Fruit fly (Drosophila melanogaster) whole organism, embryonic: ENCODE measurements around the gene CG16903.

Experiments
- Awh ChIP-seq: fragments of 200-800 bp; sonication (Bioruptor generic); IDR thresholded peaks from 2 replicates; pipeline ENCODE4, ENCODE4 v1.3.6; 2022; ENCODE audit warnings: missing biosample characterization, missing genetic modification characterization
- CG10267 ChIP-seq: fragments of 200-800 bp; sonication (Bioruptor generic); optimal IDR thresholded peaks from 2 replicates; lab custom pipeline; 2018; ENCODE audit warnings: missing biosample characterization, mild to moderate bottlenecking, missing genetic modification characterization, moderate library complexity
- CG11398 ChIP-seq: fragments of 200-800 bp; sonication (Bioruptor generic); optimal IDR thresholded peaks from 2 replicates; lab custom pipeline; 2016; ENCODE audit warnings: missing biosample characterization, missing genetic modification characterization
- CG11504 ChIP-seq: fragments of 200-800 bp; sonication (Bioruptor generic); optimal IDR thresholded peaks from 3 replicates; lab custom pipeline; 2019; ENCODE audit warnings: missing biosample characterization, mild to moderate bottlenecking, missing genetic modification characterization, moderate library complexity
- CG12104 ChIP-seq: fragments of 200-800 bp; sonication (Bioruptor generic); optimal IDR thresholded peaks from 3 replicates; lab custom pipeline; 2016; ENCODE audit warnings: missing biosample characterization, missing genetic modification characterization
- CG1602 ChIP-seq: fragments of 200-800 bp; sonication (Bioruptor generic); optimal IDR thresholded peaks from 3 replicates; lab custom pipeline; 2016; ENCODE audit warnings: missing biosample characterization, missing genetic modification characterization
- CG16813 ChIP-seq: fragments of 200-800 bp; sonication (Bioruptor generic); IDR thresholded peaks from 3 replicates; pipeline ENCODE4 v1.3.6; 2022; ENCODE audit warnings: missing biosample characterization, missing genetic modification characterization; ENCODE audit not compliant: partially characterized antibody
- CG16863 ChIP-seq: fragments of 200-800 bp; sonication (Bioruptor generic); optimal IDR thresholded peaks from 3 replicates; lab custom pipeline; 2016; ENCODE audit warnings: missing biosample characterization, missing genetic modification characterization
- CG17385 ChIP-seq: fragments of 200-800 bp; sonication (Bioruptor generic); optimal IDR thresholded peaks from 3 replicates; lab custom pipeline; 2018; ENCODE audit warnings: missing biosample characterization, mild to moderate bottlenecking, missing genetic modification characterization
- CG1792 ChIP-seq: fragments of 200-800 bp; sonication (Bioruptor generic); optimal IDR thresholded peaks from 2 replicates; lab custom pipeline; 2016; ENCODE audit warnings: missing biosample characterization, missing genetic modification characterization
- CG34422 ChIP-seq: fragments of 200-800 bp; sonication (Bioruptor generic); IDR thresholded peaks from 3 replicates; pipeline ENCODE4 v1.3.6; 2022; ENCODE audit warnings: missing biosample characterization, missing genetic modification characterization
- CG3726 ChIP-seq: fragments of 200-800 bp; sonication (Bioruptor generic); IDR thresholded peaks from 3 replicates; pipeline ENCODE4, ENCODE4 v1.3.6; 2022; ENCODE audit warnings: missing biosample characterization, missing genetic modification characterization
- CG3847 ChIP-seq: fragments of 200-800 bp; sonication (Bioruptor generic); IDR thresholded peaks from 2 replicates; pipeline ENCODE4 v1.3.6; 2022; ENCODE audit warnings: missing biosample characterization, missing genetic modification characterization
- CG3995 ChIP-seq: fragments of 200-800 bp; sonication (Bioruptor generic); optimal IDR thresholded peaks from 3 replicates; lab custom pipeline; 2016; ENCODE audit warnings: missing biosample characterization, missing genetic modification characterization
- CG42726 ChIP-seq: fragments of 200-800 bp; sonication (Bioruptor generic); IDR thresholded peaks from 2 replicates; pipeline ENCODE4 v1.3.6; 2022; ENCODE audit warnings: missing biosample characterization, missing genetic modification characterization; ENCODE audit not compliant: partially characterized antibody
- CG5245 ChIP-seq: fragments of 200-800 bp; sonication (Bioruptor generic); optimal IDR thresholded peaks from 3 replicates; lab custom pipeline; 2016; ENCODE audit warnings: missing biosample characterization, missing genetic modification characterization
- CG6254 ChIP-seq: fragments of 200-800 bp; sonication (Bioruptor generic); optimal IDR thresholded peaks from 3 replicates; lab custom pipeline; 2017; ENCODE audit warnings: mild to moderate bottlenecking, missing biosample characterization, missing genetic modification reagents, missing genetic modification characterization
- CG6791 ChIP-seq: fragments of 200-800 bp; sonication (Bioruptor generic); IDR thresholded peaks from 3 replicates; pipeline ENCODE4 v1.3.6; 2022; ENCODE audit warnings: missing biosample characterization, missing genetic modification characterization; ENCODE audit not compliant: partially characterized antibody
- CG7987 ChIP-seq: fragments of 200-800 bp; sonication (Bioruptor generic); optimal IDR thresholded peaks from 2 replicates; lab custom pipeline; 2018; ENCODE audit warnings: missing biosample characterization, mild to moderate bottlenecking, missing genetic modification characterization, moderate library complexity
- Deaf1 ChIP-seq: fragments of 200-800 bp; optimal IDR thresholded peaks from 3 replicates; lab custom pipeline; 2019; ENCODE audit warnings: missing biosample characterization, mild to moderate bottlenecking, missing genetic modification characterization, moderate library complexity
- Dek ChIP-seq: fragments of 200-800 bp; sonication (Bioruptor generic); optimal IDR thresholded peaks from 3 replicates; lab custom pipeline; 2019; ENCODE audit warnings: missing biosample characterization, mild to moderate bottlenecking, missing genetic modification characterization, moderate library complexity
- Fer3 ChIP-seq: fragments of 200-800 bp; sonication (Bioruptor generic); optimal IDR thresholded peaks from 2 replicates; lab custom pipeline; 2018; ENCODE audit warnings: missing biosample characterization, mild to moderate bottlenecking, missing genetic modification characterization, moderate library complexity
- Hr51 ChIP-seq, 2 experiments: fragments of 200-800 bp; sonication (Bioruptor generic); optimal IDR thresholded peaks; 2 replicates in 1 of 2; 3 replicates in 1 of 2; lab custom pipeline; 2016 to 2018; ENCODE audit warnings: missing biosample characterization in 2 of 2, missing genetic modification characterization in 2 of 2, mild to moderate bottlenecking in 1 of 2, moderate library complexity in 1 of 2
- Lhr ChIP-seq: fragments of 200-800 bp; sonication (Bioruptor generic); optimal IDR thresholded peaks from 3 replicates; lab custom pipeline; 2017; ENCODE audit warnings: mild to moderate bottlenecking, missing biosample characterization, missing genetic modification reagents, missing genetic modification characterization
- Lim3 ChIP-seq: fragments of 200-800 bp; sonication (Bioruptor generic); IDR thresholded peaks from 2 replicates; pipeline ENCODE4 v1.3.6; 2022; ENCODE audit warnings: missing biosample characterization, missing genetic modification characterization
- Max ChIP-seq: fragments of 200-800 bp; sonication (Bioruptor generic); optimal IDR thresholded peaks from 2 replicates; lab custom pipeline; 2016; ENCODE audit warnings: missing biosample characterization, mild to moderate bottlenecking, missing genetic modification characterization
- Nf-YA ChIP-seq: fragments of 200-800 bp; sonication (Bioruptor generic); IDR thresholded peaks from 2 replicates; pipeline ENCODE4 v1.3.6; 2022; ENCODE audit warnings: missing biosample characterization, missing genetic modification characterization
- Ptx1 ChIP-seq: fragments of 200-800 bp; sonication (Bioruptor generic); IDR thresholded peaks from 2 replicates; pipeline ENCODE4 v1.3.6; 2022; ENCODE audit warnings: missing biosample characterization, missing genetic modification characterization
- Ravus ChIP-seq: fragments of 200-800 bp; sonication (Bioruptor generic); IDR thresholded peaks from 2 replicates; pipeline ENCODE4 v1.3.6; 2022; ENCODE audit warnings: missing biosample characterization, missing genetic modification characterization
- Scr ChIP-seq: fragments of 200-800 bp; sonication (Bioruptor generic); IDR thresholded peaks from 2 replicates; pipeline ENCODE4 v1.3.6; 2022; ENCODE audit warnings: missing biosample characterization, missing genetic modification characterization; ENCODE audit not compliant: partially characterized antibody
- Six4 ChIP-seq: fragments of 200-800 bp; sonication (Bioruptor generic); optimal IDR thresholded peaks from 2 replicates; lab custom pipeline; 2016; ENCODE audit warnings: missing biosample characterization, missing genetic modification characterization
- Sox102F ChIP-seq: fragments of 200-800 bp; sonication (Bioruptor generic); optimal IDR thresholded peaks from 2 replicates; lab custom pipeline; 2018; ENCODE audit warnings: missing biosample characterization, mild to moderate bottlenecking, missing genetic modification characterization, moderate library complexity
- Ssrp ChIP-seq: fragments of 200-800 bp; sonication (Bioruptor generic); optimal IDR thresholded peaks from 2 replicates; lab custom pipeline; 2018; ENCODE audit warnings: missing biosample characterization, mild to moderate bottlenecking, missing genetic modification characterization, moderate library complexity
- Tbp ChIP-seq: fragments of >200 bp; optimal IDR thresholded peaks from 2 replicates; lab custom pipeline; 2018; ENCODE audit warnings: missing biosample characterization, missing genetic modification characterization
- Xrp1 ChIP-seq: fragments of 200-800 bp; sonication (Bioruptor generic); IDR thresholded peaks from 2 replicates; pipeline ENCODE4 v1.3.6; 2022; ENCODE audit warnings: missing biosample characterization, missing genetic modification characterization
- ab ChIP-seq: fragments of 200-800 bp; sonication (Bioruptor generic); optimal IDR thresholded peaks from 2 replicates; lab custom pipeline; 2016; ENCODE audit warnings: missing biosample characterization, missing genetic modification characterization
- ash1 ChIP-seq: fragments of 200-800 bp; sonication (Bioruptor generic); optimal IDR thresholded peaks from 2 replicates; lab custom pipeline; 2018; ENCODE audit warnings: missing biosample characterization, mild to moderate bottlenecking, missing genetic modification characterization
- bab2 ChIP-seq: fragments of 200-800 bp; sonication (Bioruptor generic); optimal IDR thresholded peaks from 2 replicates; lab custom pipeline; 2016; ENCODE audit warnings: missing biosample characterization, missing genetic modification characterization
- crc ChIP-seq: fragments of 200-800 bp; sonication (Bioruptor generic); optimal IDR thresholded peaks from 2 replicates; lab custom pipeline; 2016; ENCODE audit warnings: missing biosample characterization, missing genetic modification characterization
- dan ChIP-seq: fragments of 200-800 bp; sonication (Bioruptor generic); IDR thresholded peaks from 2 replicates; pipeline ENCODE4 v1.3.6; 2022; ENCODE audit warnings: missing biosample characterization, missing genetic modification characterization
- gcm ChIP-seq: fragments of 200-800 bp; sonication (Bioruptor generic); optimal IDR thresholded peaks from 2 replicates; lab custom pipeline; 2019; ENCODE audit warnings: missing biosample characterization, mild to moderate bottlenecking, missing genetic modification characterization, moderate library complexity
- gsb ChIP-seq: fragments of 200-800 bp; sonication (Bioruptor generic); IDR thresholded peaks from 2 replicates; pipeline ENCODE4 v1.3.6; 2022; ENCODE audit warnings: missing biosample characterization, missing genetic modification characterization
- ken ChIP-seq: fragments of 200-800 bp; sonication (Bioruptor generic); IDR thresholded peaks from 3 replicates; pipeline ENCODE4 v1.3.6; 2022; ENCODE audit warnings: missing biosample characterization, missing genetic modification characterization
- pnt ChIP-seq: fragments of 200-800 bp; sonication (Bioruptor generic); optimal IDR thresholded peaks from 3 replicates; lab custom pipeline; 2016; ENCODE audit warnings: missing biosample characterization, missing genetic modification characterization
- schlank ChIP-seq: fragments of 200-800 bp; sonication (Bioruptor generic); optimal IDR thresholded peaks from 2 replicates; lab custom pipeline; 2018; ENCODE audit warnings: missing biosample characterization, mild to moderate bottlenecking, missing genetic modification characterization
- tin ChIP-seq: fragments of 200-800 bp; sonication (Bioruptor generic); optimal IDR thresholded peaks from 3 replicates; lab custom pipeline; 2016; ENCODE audit warnings: missing biosample characterization, missing genetic modification characterization
- tll ChIP-seq, 2 experiments: fragments of 200-800 bp in 1 of 2; fragments of >200 bp in 1 of 2; sonication (Bioruptor generic) in 1 of 2; optimal IDR thresholded peaks; 2 replicates each; lab custom pipeline; 2017 to 2019; ENCODE audit warnings: missing biosample characterization in 2 of 2, missing genetic modification characterization in 2 of 2, mild to moderate bottlenecking in 1 of 2, moderate library complexity in 1 of 2
- tx ChIP-seq: fragments of 200-800 bp; sonication (Bioruptor generic); optimal IDR thresholded peaks from 2 replicates; lab custom pipeline; 2016; ENCODE audit warnings: missing biosample characterization, missing genetic modification characterization
- zfh2 ChIP-seq: fragments of 200-800 bp; sonication (Bioruptor generic); optimal IDR thresholded peaks from 2 replicates; lab custom pipeline; 2016; ENCODE audit warnings: missing biosample characterization, missing genetic modification characterization

Gene CG16903

dm6 chrX:2050070-2050899 lies 29.9 kb downstream of the CG16903 start, which contains the start of gene moody (continued):
- TF ChIP-seq CG17385, result peak; percentile 93
- peak; percentile 92 to 97 for TF ChIP-seq Hr51 (GFP tag; optimal IDR thresholded peaks at IDR 0.05; lab: Kevin White, UChicago)
- peak; percentile 98 for TF ChIP-seq bab2 (GFP tag; lab: Kevin White, UChicago)
- TF ChIP-seq Xrp1 (GFP tag; lab: Robert Waterston, UW), result peak; percentile 98
- peak; percentile 98 for TF ChIP-seq zfh2 (GFP tag; lab: Kevin White, UChicago)
- peak; percentile 97 for TF ChIP-seq pnt (GFP tag; lab: Kevin White, UChicago)
- TF ChIP-seq Nf-YA (GFP tag; lab: Robert Waterston, UW), result peak; percentile 96
- peak; percentile 97 for TF ChIP-seq CG7987
- TF ChIP-seq gcm (GFP tag; lab: Kevin White, UChicago), result peak; percentile 94
- TF ChIP-seq CG11398 (GFP tag; lab: Kevin White, UChicago), result peak; percentile 96
- TF ChIP-seq Fer3 (tag; lab: Kevin White, UChicago), result peak; percentile 97
- peak; percentile 96 for TF ChIP-seq CG1792 (GFP tag; lab: Kevin White, UChicago)
- TF ChIP-seq CG42726, result no peak
- peak; percentile 97 for TF ChIP-seq Dek (tag; lab: Kevin White, UChicago)
- peak; percentile 97 for TF ChIP-seq ash1 (GFP tag; lab: Kevin White, UChicago)
- TF ChIP-seq gsb (GFP tag; lab: Robert Waterston, UW), result peak; percentile 98
- peak; percentile 99 for TF ChIP-seq ken (GFP tag; lab: Robert Waterston, UW)
- no peak for TF ChIP-seq CG6791 (GFP tag; lab: Robert Waterston, UW)
- peak; percentile 95 for TF ChIP-seq crc (GFP tag; lab: Kevin White, UChicago)
- TF ChIP-seq Sox102F (GFP tag; lab: Kevin White, UChicago), result peak; percentile 94
- no peak for TF ChIP-seq CG16813 (GFP tag; lab: Robert Waterston, UW)
- TF ChIP-seq Ssrp (tag; lab: Kevin White, UChicago), result peak; percentile 84
- TF ChIP-seq tx (GFP tag; lab: Kevin White, UChicago), result peak; percentile 98
- TF ChIP-seq dan (GFP tag; lab: Robert Waterston, UW), result peak; percentile 91
- peak; percentile 81 for TF ChIP-seq CG3995
- TF ChIP-seq Deaf1, result peak; percentile 86
- TF ChIP-seq tll (GFP tag; optimal IDR thresholded peaks at IDR 0.05; lab: Kevin White, UChicago), result no peak
- TF ChIP-seq CG34422 (GFP tag; lab: Robert Waterston, UW), result peak; percentile 98
- TF ChIP-seq CG3726 (GFP tag; lab: Robert Waterston, UW), result peak; percentile 97
- TF ChIP-seq Ptx1 (GFP tag; lab: Robert Waterston, UW), result peak; percentile 98
- TF ChIP-seq Ravus (GFP tag; lab: Robert Waterston, UW), result peak; percentile 91
- peak; percentile 87 for TF ChIP-seq CG10267
- 0 out of 2 replicates have a peak, but pooled peaks have one; percentile 26 for TF ChIP-seq Scr (GFP tag; lab: Robert Waterston, UW)
- TF ChIP-seq CG11504 (tag; lab: Kevin White, UChicago), result peak; percentile 93
- TF ChIP-seq Tbp, result no peak
- TF ChIP-seq ab (GFP tag; lab: Kevin White, UChicago), result peak; percentile 89
- peak; percentile 86 for TF ChIP-seq Lim3 (GFP tag; lab: Robert Waterston, UW)
- TF ChIP-seq Max (GFP tag; lab: Kevin White, UChicago), result peak; percentile 75
- TF ChIP-seq CG12104 (GFP tag; lab: Kevin White, UChicago), result peak; percentile 86
- TF ChIP-seq tin (GFP tag; lab: Kevin White, UChicago), result peak; percentile 98
- TF ChIP-seq Awh (GFP tag; lab: Robert Waterston, UW), result peak; percentile 98
- TF ChIP-seq CG1602 (GFP tag; lab: Kevin White, UChicago), result peak; percentile 93
- peak; percentile 71 for TF ChIP-seq Lhr
- peak; percentile 98 for TF ChIP-seq schlank (tag; lab: Kevin White, UChicago)
- peak; percentile 97 for TF ChIP-seq CG5245 (GFP tag; lab: Kevin White, UChicago)
- TF ChIP-seq CG16863, result peak; percentile 97
- peak; percentile 95 for TF ChIP-seq Six4
- peak; percentile 83 for TF ChIP-seq CG6254 (GFP tag; lab: Kevin White, UChicago)
- peak; percentile 99 for TF ChIP-seq CG3847 (GFP tag; lab: Robert Waterston, UW)
